Fruit fly (Drosophila melanogaster) whole organism, embryonic: ENCODE measurements around the gene MESR3.
A peak's percentile ranks its signal among the peaks of the same experiment; 100 is the strongest.

ENCODE experiments used
- Adf1 ChIP-seq: fragments of 200-800 bp; sonication (Bioruptor generic); IDR thresholded peaks from 2 replicates; pipeline ENCODE4 v1.3.6; 2022; ENCODE audit warnings: missing biosample characterization, missing genetic modification characterization
- Atf-2 ChIP-seq: fragments of 200-800 bp; sonication (Bioruptor generic); optimal IDR thresholded peaks from 2 replicates; lab custom pipeline; 2016; ENCODE audit warnings: missing biosample characterization, missing genetic modification characterization
- B-H2 ChIP-seq: fragments of 200-800 bp; sonication (Bioruptor generic); optimal IDR thresholded peaks from 2 replicates; lab custom pipeline; 2018; ENCODE audit warnings: missing biosample characterization, mild to moderate bottlenecking, missing genetic modification characterization
- CG12104 ChIP-seq: fragments of 200-800 bp; sonication (Bioruptor generic); optimal IDR thresholded peaks from 3 replicates; lab custom pipeline; 2016; ENCODE audit warnings: missing biosample characterization, missing genetic modification characterization
- CG12769 ChIP-seq: fragments of 200-800 bp; sonication (Bioruptor generic); optimal IDR thresholded peaks from 2 replicates; lab custom pipeline; 2019; ENCODE audit warnings: missing biosample characterization, mild to moderate bottlenecking, missing genetic modification characterization, moderate library complexity
- CG15514 ChIP-seq: fragments of 200-800 bp; sonication (Bioruptor generic); optimal IDR thresholded peaks from 3 replicates; lab custom pipeline; 2017; ENCODE audit warnings: missing biosample characterization, missing genetic modification characterization, mild to moderate bottlenecking, moderate library complexity, missing genetic modification reagents
- CG16813 ChIP-seq: fragments of 200-800 bp; sonication (Bioruptor generic); IDR thresholded peaks from 3 replicates; pipeline ENCODE4 v1.3.6; 2022; ENCODE audit warnings: missing biosample characterization, missing genetic modification characterization; ENCODE audit not compliant: partially characterized antibody
- CG16815 ChIP-seq: fragments of 200-800 bp; sonication (Bioruptor generic); optimal IDR thresholded peaks from 3 replicates; lab custom pipeline; 2017; ENCODE audit warnings: missing biosample characterization, mild to moderate bottlenecking, missing genetic modification characterization
- CG17359 ChIP-seq: fragments of 200-800 bp; sonication (Bioruptor generic); optimal IDR thresholded peaks from 3 replicates; lab custom pipeline; 2018; ENCODE audit warnings: missing biosample characterization, mild to moderate bottlenecking, missing genetic modification characterization, moderate library complexity
- CG2116 ChIP-seq: fragments of 200-800 bp; sonication (Bioruptor generic); optimal IDR thresholded peaks from 3 replicates; lab custom pipeline; 2018; ENCODE audit warnings: missing biosample characterization, mild to moderate bottlenecking, missing genetic modification characterization
- CG32772 ChIP-seq: fragments of 200-800 bp; sonication (Bioruptor generic); IDR thresholded peaks from 2 replicates; pipeline ENCODE4 v1.3.6; 2022; ENCODE audit warnings: missing biosample characterization, missing genetic modification characterization
- CG4617 ChIP-seq: fragments of 200-800 bp; sonication (Bioruptor generic); optimal IDR thresholded peaks from 3 replicates; lab custom pipeline; 2016; ENCODE audit warnings: missing biosample characterization, missing genetic modification characterization, borderline replicate concordance
- CG6175 ChIP-seq: fragments of 200-800 bp; sonication (Bioruptor generic); IDR thresholded peaks from 3 replicates; pipeline ENCODE4 v1.3.6; 2022; ENCODE audit warnings: missing biosample characterization, missing genetic modification characterization
- CG8290 ChIP-seq, 3 experiments: fragments of 200-800 bp; sonication (Bioruptor generic); optimal IDR thresholded peaks; 2 replicates each; lab custom pipeline; 2016 to 2019; ENCODE audit warnings: missing biosample characterization in 3 of 3, missing genetic modification characterization in 3 of 3, mild to moderate bottlenecking in 2 of 3, moderate library complexity in 1 of 3
- CG8388 ChIP-seq: fragments of 200-800 bp; sonication (Bioruptor generic); optimal IDR thresholded peaks from 2 replicates; lab custom pipeline; 2019; ENCODE audit warnings: missing biosample characterization, mild to moderate bottlenecking, missing genetic modification characterization, moderate library complexity
- Chrac-16 ChIP-seq: fragments of 200-800 bp; sonication (Bioruptor generic); optimal IDR thresholded peaks from 3 replicates; lab custom pipeline; 2016; ENCODE audit warnings: missing biosample characterization, missing genetic modification characterization
- Dll ChIP-seq: fragments of 200-800 bp; sonication (Bioruptor generic); IDR thresholded peaks from 4 replicates; pipeline ENCODE4 v1.3.6; 2022; ENCODE audit warnings: missing biosample characterization, missing genetic modification characterization; ENCODE audit not compliant: partially characterized antibody
- E2f2 ChIP-seq: fragments of 200-800 bp; sonication (Bioruptor generic); IDR thresholded peaks from 2 replicates; pipeline ENCODE4 v1.3.6; 2022; ENCODE audit warnings: missing biosample characterization, missing genetic modification characterization
- Ets65A ChIP-seq: fragments of 200-800 bp; sonication (Bioruptor generic); peaks from one replicate; lab custom pipeline; 2016; ENCODE audit warnings: missing biosample characterization, missing genetic modification characterization
- Gsc ChIP-seq: fragments of 200-800 bp; sonication (Bioruptor generic); IDR thresholded peaks from 2 replicates; pipeline ENCODE4 v1.3.6; 2022; ENCODE audit warnings: missing biosample characterization, missing genetic modification characterization
- HLH4C ChIP-seq: fragments of 200-800 bp; sonication (Bioruptor generic); IDR thresholded peaks from 3 replicates; pipeline ENCODE4 v1.3.6; 2022; ENCODE audit warnings: missing biosample characterization, missing genetic modification characterization; ENCODE audit not compliant: partially characterized antibody
- Lhr ChIP-seq: fragments of 200-800 bp; sonication (Bioruptor generic); optimal IDR thresholded peaks from 3 replicates; lab custom pipeline; 2017; ENCODE audit warnings: mild to moderate bottlenecking, missing biosample characterization, missing genetic modification reagents, missing genetic modification characterization
- MESR4 ChIP-seq: fragments of 200-800 bp; sonication (Bioruptor generic); optimal IDR thresholded peaks from 2 replicates; lab custom pipeline; 2018; ENCODE audit warnings: missing biosample characterization, mild to moderate bottlenecking, missing genetic modification characterization, moderate library complexity
- NC2β ChIP-seq: fragments of 200-800 bp; sonication (Bioruptor generic); optimal IDR thresholded peaks from 2 replicates; lab custom pipeline; 2016; ENCODE audit warnings: missing biosample characterization, missing genetic modification characterization
- Nf-YB ChIP-seq: fragments of 200-800 bp; sonication (Bioruptor generic); optimal IDR thresholded peaks from 3 replicates; lab custom pipeline; 2019; ENCODE audit warnings: missing biosample characterization, mild to moderate bottlenecking, missing genetic modification characterization, moderate library complexity
- Sin3A ChIP-seq: fragments of >200 bp; optimal IDR thresholded peaks from 2 replicates; lab custom pipeline; 2018
- Sry-β ChIP-seq: fragments of 200-800 bp; sonication (Bioruptor generic); optimal IDR thresholded peaks from 2 replicates; lab custom pipeline; 2018; ENCODE audit warnings: missing biosample characterization, mild to moderate bottlenecking, missing genetic modification characterization, moderate library complexity
- Sry-δ ChIP-seq: fragments of 200-800 bp; sonication (Bioruptor generic); optimal IDR thresholded peaks from 2 replicates; lab custom pipeline; 2016; ENCODE audit warnings: missing biosample characterization, missing genetic modification characterization
- Trl ChIP-seq, 3 experiments: fragments of >200 bp in 2 of 3; fragments of 200-800 bp in 1 of 3; sonication (Bioruptor generic) in 1 of 3; optimal IDR thresholded peaks; 2 replicates in 1 of 3; 3 replicates in 2 of 3; lab custom pipeline; 2016 to 2017; ENCODE audit warnings: missing biosample characterization in 1 of 3, missing genetic modification characterization in 1 of 3
- amos ChIP-seq: fragments of 200-800 bp; sonication (Bioruptor generic); IDR thresholded peaks from 2 replicates; pipeline ENCODE4 v1.3.6; 2022; ENCODE audit warnings: missing biosample characterization, missing genetic modification characterization; ENCODE audit not compliant: partially characterized antibody
- ato ChIP-seq: fragments of 200-800 bp; sonication (Bioruptor generic); IDR thresholded peaks from 2 replicates; pipeline ENCODE4 v1.3.6; 2022; ENCODE audit warnings: missing biosample characterization, missing genetic modification characterization; ENCODE audit not compliant: partially characterized antibody
- bowl ChIP-seq: fragments of 200-800 bp; sonication (Bioruptor generic); IDR thresholded peaks from 2 replicates; pipeline ENCODE4 v1.3.6; 2022; ENCODE audit warnings: missing biosample characterization, missing genetic modification characterization
- caup ChIP-seq: fragments of 200-800 bp; sonication (Bioruptor generic); optimal IDR thresholded peaks from 3 replicates; lab custom pipeline; 2017; ENCODE audit warnings: missing biosample characterization, mild to moderate bottlenecking, missing genetic modification characterization, moderate library complexity; ENCODE audit not compliant: severe bottlenecking
- cg ChIP-seq: fragments of 200-800 bp; sonication (Bioruptor generic); optimal IDR thresholded peaks from 3 replicates; lab custom pipeline; 2019; ENCODE audit warnings: missing biosample characterization, mild to moderate bottlenecking, missing genetic modification characterization, moderate library complexity
- chn ChIP-seq: fragments of 200-800 bp; sonication (Bioruptor generic); optimal IDR thresholded peaks from 2 replicates; lab custom pipeline; 2016; ENCODE audit warnings: missing biosample characterization, missing genetic modification characterization
- crp ChIP-seq, 2 experiments: fragments of 200-800 bp; sonication (Bioruptor generic); optimal IDR thresholded peaks; 2 replicates in 1 of 2; 3 replicates in 1 of 2; lab custom pipeline; 2017; ENCODE audit warnings: missing biosample characterization in 2 of 2, missing genetic modification characterization in 2 of 2, mild to moderate bottlenecking in 1 of 2, moderate library complexity in 1 of 2
- hb ChIP-seq: fragments of 200-800 bp; sonication (Bioruptor generic); IDR thresholded peaks from 3 replicates; pipeline ENCODE4 v1.3.6; 2022; ENCODE audit warnings: missing biosample characterization, missing genetic modification characterization; ENCODE audit not compliant: partially characterized antibody
- inv ChIP-seq: fragments of 200-800 bp; sonication (Bioruptor generic); IDR thresholded peaks from 2 replicates; pipeline ENCODE4 v1.3.6; 2022; ENCODE audit warnings: missing biosample characterization, missing genetic modification characterization; ENCODE audit not compliant: partially characterized antibody
- knrl ChIP-seq: fragments of 200-800 bp; sonication (Bioruptor generic); IDR thresholded peaks from 3 replicates; pipeline ENCODE4 v1.3.6; 2022; ENCODE audit warnings: missing biosample characterization, missing genetic modification characterization; ENCODE audit not compliant: partially characterized antibody
- pros ChIP-seq: fragments of 200-800 bp; sonication (Bioruptor generic); optimal IDR thresholded peaks from 3 replicates; lab custom pipeline; 2019; ENCODE audit warnings: missing biosample characterization, mild to moderate bottlenecking, missing genetic modification characterization, moderate library complexity
- psq ChIP-seq: fragments of 200-800 bp; sonication (Bioruptor generic); optimal IDR thresholded peaks from 2 replicates; lab custom pipeline; 2017; ENCODE audit warnings: missing biosample characterization, missing genetic modification characterization
- pzg ChIP-seq: fragments of 200-800 bp; sonication (Bioruptor generic); optimal IDR thresholded peaks from 3 replicates; lab custom pipeline; 2018; ENCODE audit warnings: missing biosample characterization, mild to moderate bottlenecking, missing genetic modification characterization, moderate library complexity
- ro ChIP-seq: fragments of 200-800 bp; sonication (Bioruptor generic); IDR thresholded peaks from 2 replicates; pipeline ENCODE4 v1.3.6; 2022; ENCODE audit warnings: missing biosample characterization, missing genetic modification characterization
- sd ChIP-seq: fragments of 200-800 bp; sonication (Bioruptor generic); optimal IDR thresholded peaks from 3 replicates; lab custom pipeline; 2018; ENCODE audit warnings: missing biosample characterization, mild to moderate bottlenecking, missing genetic modification characterization, moderate library complexity
- sna ChIP-seq: fragments of 200-800 bp; sonication (Bioruptor generic); IDR thresholded peaks from 2 replicates; pipeline ENCODE4 v1.3.6; 2022; ENCODE audit warnings: missing biosample characterization, missing genetic modification characterization; ENCODE audit not compliant: partially characterized antibody
- so ChIP-seq: fragments of 200-800 bp; sonication (Bioruptor generic); IDR thresholded peaks from 3 replicates; pipeline ENCODE4 v1.3.6; 2022; ENCODE audit warnings: missing biosample characterization, missing genetic modification characterization
- twi ChIP-seq: fragments of 200-800 bp; optimal IDR thresholded peaks from 2 replicates; lab custom pipeline; 2019; ENCODE audit warnings: missing biosample characterization, mild to moderate bottlenecking, missing genetic modification characterization, moderate library complexity
- yki ChIP-seq: fragments of >200 bp; optimal IDR thresholded peaks from 3 replicates; lab custom pipeline; 2018
- zen2 ChIP-seq: fragments of 200-800 bp; sonication (Bioruptor generic); IDR thresholded peaks from 3 replicates; pipeline ENCODE4 v1.3.6; 2022; ENCODE audit warnings: missing biosample characterization, missing genetic modification characterization; ENCODE audit not compliant: partially characterized antibody

Gene MESR3

DNA sequence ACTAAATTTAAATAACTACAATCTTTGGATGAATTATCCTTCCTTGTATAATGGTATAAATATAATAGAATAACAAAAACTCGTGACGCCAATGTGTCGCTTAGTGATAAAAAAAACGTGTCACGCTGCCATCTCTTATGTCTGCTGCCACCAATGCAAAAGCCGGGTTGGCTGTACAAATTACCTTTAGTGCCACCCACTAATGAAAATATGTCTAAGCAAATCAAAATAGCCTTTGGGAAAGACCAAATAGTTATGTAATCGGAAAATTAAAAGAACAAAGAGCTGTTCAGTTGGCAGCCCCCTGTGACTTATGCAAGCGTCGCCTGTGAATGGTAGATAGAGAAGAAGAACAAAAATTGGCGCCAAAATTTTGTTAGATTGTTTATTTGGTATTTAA, 72.3 kb downstream of the MESR3 start, which contains the start of gene CG10336 (continued):
- no peak for TF ChIP-seq CG32772
- peak; percentile 53 for TF ChIP-seq Sry-β (GFP tag; lab: Kevin White, UChicago)
- 0 out of 3 replicates have a peak, but pooled peaks have one; percentile 8 for TF ChIP-seq HLH4C (GFP tag; lab: Robert Waterston, UW)
- peak; percentile 62; the same call in 1 of the 2 replicates for TF ChIP-seq amos
- no peak for TF ChIP-seq B-H2 (GFP tag; lab: Kevin White, UChicago)
- no peak for TF ChIP-seq pros (GFP tag; lab: Kevin White, UChicago)
- TF ChIP-seq Ets65A (GFP tag; lab: Kevin White, UChicago) = no peak
- TF ChIP-seq CG17359 (tag; lab: Kevin White, UChicago) = no peak
- TF ChIP-seq Sin3A (lab: Kevin White, UChicago) = peak; percentile 49
- peak; percentile 0 for TF ChIP-seq Chrac-16 (GFP tag; lab: Kevin White, UChicago)
- TF ChIP-seq so (GFP tag; lab: Robert Waterston, UW) = no peak
- peak; percentile 49 for TF ChIP-seq yki (lab: Kevin White, UChicago)
- TF ChIP-seq Gsc (GFP tag; lab: Robert Waterston, UW) = no peak
- TF ChIP-seq sd (tag; lab: Kevin White, UChicago) = no peak
- peak; percentile 67 for TF ChIP-seq pzg (GFP tag; lab: Kevin White, UChicago)
- no peak for TF ChIP-seq chn (GFP tag; lab: Kevin White, UChicago)
- TF ChIP-seq Trl (optimal IDR thresholded peaks at IDR 0.05; lab: Kevin White, UChicago) = no peak
- TF ChIP-seq Trl (GFP tag; optimal IDR thresholded peaks at IDR 0.05; lab: Kevin White, UChicago) = peak; percentile 2
- peak; percentile 2 for TF ChIP-seq Nf-YB
- TF ChIP-seq CG12769 (tag; lab: Kevin White, UChicago) = no peak
- TF ChIP-seq CG12104 (GFP tag; lab: Kevin White, UChicago) = no peak
- no peak for TF ChIP-seq ro (GFP tag; lab: Robert Waterston, UW)
- no peak for TF ChIP-seq CG16815 (GFP tag; lab: Kevin White, UChicago)
- peak; percentile 91 for TF ChIP-seq E2f2 (GFP tag; lab: Robert Waterston, UW)
- no peak for TF ChIP-seq NC2β (GFP tag; lab: Kevin White, UChicago)
- TF ChIP-seq CG2116 (GFP tag; lab: Kevin White, UChicago) = peak; percentile 60
- peak in 1 of 2 experiments; percentile 10 for TF ChIP-seq crp (GFP tag; optimal IDR thresholded peaks at IDR 0.05; lab: Kevin White, UChicago)
- peak; percentile 64 for TF ChIP-seq MESR4
- no peak for TF ChIP-seq bowl
- TF ChIP-seq Sry-δ (GFP tag; lab: Kevin White, UChicago) = no peak
- peak; percentile 38 for TF ChIP-seq sna (GFP tag; lab: Robert Waterston, UW)
- TF ChIP-seq CG8388 (GFP tag; lab: Kevin White, UChicago) = no peak
- TF ChIP-seq inv (GFP tag; lab: Robert Waterston, UW) = peak; percentile 61
- TF ChIP-seq caup (GFP tag; lab: Kevin White, UChicago) = no peak
- TF ChIP-seq knrl (GFP tag; lab: Robert Waterston, UW) = peak; percentile 52
- TF ChIP-seq hb = no peak
- TF ChIP-seq CG6175 (GFP tag; lab: Robert Waterston, UW) = no peak
- no peak for TF ChIP-seq psq
- TF ChIP-seq CG4617 = peak; percentile 29
- TF ChIP-seq cg (GFP tag; lab: Kevin White, UChicago) = no peak
- 0 out of 2 replicates have a peak, but pooled peaks have one; percentile 25 for TF ChIP-seq ato (GFP tag; lab: Robert Waterston, UW)
- TF ChIP-seq CG15514 (GFP tag; lab: Kevin White, UChicago) = peak; percentile 55
- TF ChIP-seq Atf-2 (GFP tag; lab: Kevin White, UChicago) = no peak
- TF ChIP-seq Adf1 (GFP tag; lab: Robert Waterston, UW) = no peak
- peak; percentile 49 for TF ChIP-seq CG16813 (GFP tag; lab: Robert Waterston, UW)
- TF ChIP-seq zen2 = peak; percentile 57; the same call in 1 of the 3 replicates
- TF ChIP-seq Lhr (GFP tag; lab: Kevin White, UChicago) = peak; percentile 9
- TF ChIP-seq Dll (GFP tag; lab: Robert Waterston, UW) = peak; percentile 75
- no peak for TF ChIP-seq twi (tag; lab: Kevin White, UChicago)
- TF ChIP-seq CG8290 (GFP tag; optimal IDR thresholded peaks at IDR 0.05; lab: Kevin White, UChicago) = no peak
- TF ChIP-seq CG8290 (tag; optimal IDR thresholded peaks at IDR 0.05; lab: Kevin White, UChicago) = peak in 1 of 2 experiments; percentile 1
